Worm (Caenorhabditis elegans) whole organism, L1 larva: ENCODE measurements around the gene Y1B5A.1.

Source experiments
- ceh-8 ChIP-seq: fragments of 200-800 bp; sonication (Bioruptor generic); optimal IDR thresholded peaks from 2 replicates; lab custom pipeline; 2018; ENCODE audit warnings: mild to moderate bottlenecking, missing genetic modification characterization, moderate library complexity, missing compliant biosample characterization
- mdl-1 ChIP-seq, 2 experiments: fragments of 150-350 bp; optimal IDR thresholded peaks; 2 replicates each; lab custom pipeline; 2014 to 2017; ENCODE audit warnings: missing biosample characterization in 2 of 2, missing genetic modification characterization in 2 of 2, inconsistent platforms in 1 of 2

Gene Y1B5A.1

ce11 chrX:7129460-7129859 is 44.3 kb downstream of the Y1B5A.1 start (continued):
- peak in 1 of 2 experiments; percentile 77 for TF ChIP-seq mdl-1 (tag; optimal IDR thresholded peaks at IDR 0.05; lab: Kevin White, UChicago)

- TF ChIP-seq ceh-8 (GFP tag; lab: Kevin White, UChicago) = no peak
- TF ChIP-seq, all 84 proteins: peak for 0
These were observed 46.0 kb downstream of the Y1B5A.1 start for ce11 chrX:7131206-7131605.
